Worm (Caenorhabditis elegans): Measurements from ENCODE around the gene bath-44.

DNA sequence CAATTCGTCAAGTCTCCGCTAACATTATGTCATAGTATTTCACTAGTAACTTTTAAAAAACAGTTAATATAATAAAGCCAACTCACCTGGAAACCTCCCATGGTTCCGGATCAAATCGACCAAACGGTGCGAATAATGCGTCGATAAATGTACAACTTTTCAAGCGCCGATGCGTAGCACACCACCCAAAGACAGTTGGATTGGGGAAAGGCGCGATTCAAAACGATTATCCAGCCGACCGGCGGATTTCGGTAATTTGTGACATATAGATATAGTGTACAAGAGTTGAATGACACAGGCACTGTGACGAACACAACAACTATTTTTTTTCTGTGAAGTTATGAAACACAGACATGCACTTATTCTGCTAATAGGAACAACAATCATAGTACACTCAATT is 39.4 kb downstream of the bath-44 start, which contains the start of gene kcc-3:
- TF ChIP-seq him-1 (tag; optimal IDR thresholded peaks at IDR 0.05) (no peak), W03F9.2 (tag; optimal IDR thresholded peaks at IDR 0.05) (no peak)
